Fruit fly (Drosophila melanogaster) whole organism, embryonic: ENCODE measurements around the gene CG42828.
A peak's percentile ranks its signal among the peaks of the same experiment; 100 is the strongest.

Experiments
- B-H1 ChIP-seq: fragments of 200-800 bp; sonication (Bioruptor generic); IDR thresholded peaks from 3 replicates; pipeline ENCODE4 v1.3.6; 2022; ENCODE audit warnings: missing biosample characterization, missing genetic modification characterization
- CG10366 ChIP-seq: fragments of 200-800 bp; sonication (Bioruptor generic); IDR thresholded peaks from 2 replicates; pipeline ENCODE4 v1.3.6; 2022; ENCODE audit warnings: missing biosample characterization, missing genetic modification characterization
- CG10979 ChIP-seq: fragments of 200-800 bp; sonication (Bioruptor generic); optimal IDR thresholded peaks from 2 replicates; lab custom pipeline; 2018; ENCODE audit warnings: missing biosample characterization, mild to moderate bottlenecking, missing genetic modification characterization, moderate library complexity
- CG1233 ChIP-seq: fragments of 200-800 bp; sonication (Bioruptor generic); optimal IDR thresholded peaks from 4 replicates; lab custom pipeline; 2018; ENCODE audit warnings: missing biosample characterization, mild to moderate bottlenecking, missing genetic modification characterization
- CG12769 ChIP-seq: fragments of 200-800 bp; sonication (Bioruptor generic); optimal IDR thresholded peaks from 2 replicates; lab custom pipeline; 2019; ENCODE audit warnings: missing biosample characterization, mild to moderate bottlenecking, missing genetic modification characterization, moderate library complexity
- CG14050 ChIP-seq: fragments of 200-800 bp; sonication (Bioruptor generic); IDR thresholded peaks from 3 replicates; pipeline ENCODE4 v1.3.6; 2022; ENCODE audit warnings: missing biosample characterization, missing genetic modification characterization
- CG17912 ChIP-seq: fragments of 200-800 bp; sonication (Bioruptor generic); optimal IDR thresholded peaks from 2 replicates; lab custom pipeline; 2018; ENCODE audit warnings: missing biosample characterization, mild to moderate bottlenecking, missing genetic modification characterization
- CG18599 ChIP-seq: fragments of 200-800 bp; sonication (Bioruptor generic); optimal IDR thresholded peaks from 3 replicates; lab custom pipeline; 2017; ENCODE audit warnings: missing biosample characterization, missing genetic modification characterization, mild to moderate bottlenecking, moderate library complexity, missing genetic modification reagents
- CG2120 ChIP-seq: fragments of 200-800 bp; sonication (Bioruptor generic); optimal IDR thresholded peaks from 3 replicates; lab custom pipeline; 2016; ENCODE audit warnings: missing biosample characterization, missing genetic modification characterization
- CG3407 ChIP-seq: fragments of 200-800 bp; sonication (Bioruptor generic); optimal IDR thresholded peaks from 2 replicates; lab custom pipeline; 2018; ENCODE audit warnings: missing biosample characterization, mild to moderate bottlenecking, missing genetic modification characterization
- CG5245 ChIP-seq: fragments of 200-800 bp; sonication (Bioruptor generic); optimal IDR thresholded peaks from 3 replicates; lab custom pipeline; 2016; ENCODE audit warnings: missing biosample characterization, missing genetic modification characterization
- CG6689 ChIP-seq: fragments of 200-800 bp; sonication (Bioruptor generic); IDR thresholded peaks from 2 replicates; pipeline ENCODE4 v1.3.6; 2022; ENCODE audit warnings: missing biosample characterization, missing genetic modification characterization
- CG7357 ChIP-seq: fragments of 200-800 bp; sonication (Bioruptor generic); IDR thresholded peaks from 3 replicates; pipeline ENCODE4 v1.3.6; 2022; ENCODE audit warnings: missing biosample characterization, missing genetic modification characterization
- CG7745 ChIP-seq: fragments of 200-800 bp; sonication (Bioruptor generic); optimal IDR thresholded peaks from 2 replicates; lab custom pipeline; 2018; ENCODE audit warnings: missing biosample characterization, mild to moderate bottlenecking, missing genetic modification characterization, moderate library complexity
- CG8290 ChIP-seq, 3 experiments: fragments of 200-800 bp; sonication (Bioruptor generic); optimal IDR thresholded peaks; 2 replicates each; lab custom pipeline; 2016 to 2019; ENCODE audit warnings: missing biosample characterization in 3 of 3, missing genetic modification characterization in 3 of 3, mild to moderate bottlenecking in 2 of 3, moderate library complexity in 1 of 3
- CG8359 ChIP-seq: fragments of 200-800 bp; sonication (Bioruptor generic); optimal IDR thresholded peaks from 2 replicates; lab custom pipeline; 2017; ENCODE audit warnings: missing biosample characterization, mild to moderate bottlenecking, missing genetic modification characterization, borderline replicate concordance
- CG9215 ChIP-seq: fragments of 200-800 bp; sonication (Bioruptor generic); IDR thresholded peaks from 2 replicates; pipeline ENCODE4 v1.3.6; 2022; ENCODE audit warnings: missing biosample characterization, missing genetic modification characterization
- Dip3 ChIP-seq: fragments of 200-800 bp; sonication (Bioruptor generic); optimal IDR thresholded peaks from 3 replicates; lab custom pipeline; 2016; ENCODE audit warnings: missing biosample characterization, missing genetic modification characterization
- GATAe ChIP-seq: fragments of 200-800 bp; sonication (Bioruptor generic); conservative IDR thresholded peaks from 2 replicates; pipeline ENCODE4 v1.3.6; 2022; ENCODE audit warnings: missing biosample characterization, missing genetic modification characterization
- HmgZ ChIP-seq: fragments of 200-800 bp; sonication (Bioruptor generic); optimal IDR thresholded peaks from 2 replicates; lab custom pipeline; 2018; ENCODE audit warnings: missing biosample characterization, mild to moderate bottlenecking, missing genetic modification characterization
- Hr3 ChIP-seq: fragments of 200-800 bp; sonication (Bioruptor generic); optimal IDR thresholded peaks from 3 replicates; lab custom pipeline; 2016; ENCODE audit warnings: missing biosample characterization, missing genetic modification characterization
- Hr39 ChIP-seq: fragments of >200 bp; optimal IDR thresholded peaks from 2 replicates; lab custom pipeline; 2017
- Lim3 ChIP-seq: fragments of 200-800 bp; sonication (Bioruptor generic); IDR thresholded peaks from 2 replicates; pipeline ENCODE4 v1.3.6; 2022; ENCODE audit warnings: missing biosample characterization, missing genetic modification characterization
- Mad ChIP-seq: fragments of 200-800 bp; sonication (Bioruptor generic); optimal IDR thresholded peaks from 2 replicates; lab custom pipeline; 2016; ENCODE audit warnings: missing biosample characterization, missing genetic modification characterization
- Neu2 ChIP-seq: fragments of 200-800 bp; sonication (Bioruptor generic); optimal IDR thresholded peaks from 3 replicates; lab custom pipeline; 2016; ENCODE audit warnings: missing biosample characterization, missing genetic modification characterization, borderline replicate concordance
- bab2 ChIP-seq: fragments of 200-800 bp; sonication (Bioruptor generic); optimal IDR thresholded peaks from 2 replicates; lab custom pipeline; 2016; ENCODE audit warnings: missing biosample characterization, missing genetic modification characterization
- bcd ChIP-seq: fragments of 200-800 bp; sonication (Bioruptor generic); optimal IDR thresholded peaks from 2 replicates; lab custom pipeline; 2017; ENCODE audit warnings: missing biosample characterization, mild to moderate bottlenecking, missing genetic modification characterization
- btn ChIP-seq: fragments of 200-800 bp; sonication (Bioruptor generic); optimal IDR thresholded peaks from 2 replicates; lab custom pipeline; 2016; ENCODE audit warnings: missing biosample characterization, missing genetic modification characterization
- ci ChIP-seq: fragments of 200-800 bp; sonication (Bioruptor generic); IDR thresholded peaks from 3 replicates; pipeline ENCODE4 v1.3.6; 2022; ENCODE audit warnings: missing biosample characterization, missing genetic modification characterization
- croc ChIP-seq: fragments of 200-800 bp; sonication (Bioruptor generic); conservative IDR thresholded peaks from 3 replicates; pipeline ENCODE4 v1.3.6; 2022; ENCODE audit warnings: missing biosample characterization, missing genetic modification characterization
- dimm ChIP-seq: fragments of 200-800 bp; sonication (Bioruptor generic); IDR thresholded peaks from 2 replicates; pipeline ENCODE4 v1.3.6; 2022; ENCODE audit warnings: missing biosample characterization, missing genetic modification characterization
- exex ChIP-seq: fragments of 200-800 bp; sonication (Bioruptor generic); optimal IDR thresholded peaks from 4 replicates; lab custom pipeline; 2018; ENCODE audit warnings: missing biosample characterization, mild to moderate bottlenecking, missing genetic modification characterization, moderate library complexity
- gsb-n ChIP-seq: fragments of 200-800 bp; sonication (Bioruptor generic); optimal IDR thresholded peaks from 3 replicates; lab custom pipeline; 2018; ENCODE audit warnings: missing biosample characterization, mild to moderate bottlenecking, missing genetic modification characterization
- hkb ChIP-seq, 2 experiments: fragments of 200-800 bp in 1 of 2; fragments of >200 bp in 1 of 2; sonication (Bioruptor generic) in 1 of 2; IDR thresholded peaks in 1 of 2; optimal IDR thresholded peaks in 1 of 2; 2 replicates each; pipeline versions ENCODE4 v1.3.6 to Lab custom; 2017 to 2022; ENCODE audit warnings: missing biosample characterization in 1 of 2, missing genetic modification characterization in 1 of 2
- lab ChIP-seq: fragments of 200-800 bp; sonication (Bioruptor generic); optimal IDR thresholded peaks from 3 replicates; lab custom pipeline; 2017; ENCODE audit warnings: missing biosample characterization, missing genetic modification characterization, mild to moderate bottlenecking, moderate library complexity, missing genetic modification reagents
- lola ChIP-seq, 3 experiments: fragments of >200 bp in 2 of 3; fragments of 200-800 bp in 1 of 3; sonication (Bioruptor generic) in 1 of 3; optimal IDR thresholded peaks; 2 replicates each; lab custom pipeline; 2017 to 2019; ENCODE audit warnings: missing biosample characterization in 3 of 3, missing genetic modification characterization in 3 of 3, mild to moderate bottlenecking in 1 of 3, moderate library complexity in 1 of 3
- mam ChIP-seq: fragments of 200-800 bp; sonication (Bioruptor generic); optimal IDR thresholded peaks from 3 replicates; lab custom pipeline; 2016; ENCODE audit warnings: missing biosample characterization, missing genetic modification characterization
- pan ChIP-seq, 4 experiments: fragments of >200 bp in 3 of 4; fragments of 200-800 bp in 1 of 4; sonication (Bioruptor generic) in 1 of 4; optimal IDR thresholded peaks in 3 of 4; IDR thresholded peaks in 1 of 4; 2 replicates each; pipeline versions ENCODE4 v1.3.6 to Lab custom; 2017 to 2022; ENCODE audit warnings: missing biosample characterization in 2 of 4, missing genetic modification characterization in 2 of 4, mixed read lengths in 1 of 4
- peb ChIP-seq: fragments of 200-800 bp; sonication (Bioruptor generic); IDR thresholded peaks from 2 replicates; pipeline ENCODE4 v1.3.6; 2022; ENCODE audit warnings: missing biosample characterization, missing genetic modification characterization
- prd ChIP-seq, 3 experiments: fragments of >200 bp in 2 of 3; fragments of 200-800 bp in 1 of 3; sonication (Bioruptor generic) in 1 of 3; optimal IDR thresholded peaks in 2 of 3; IDR thresholded peaks in 1 of 3; 2 replicates in 2 of 3; 3 replicates in 1 of 3; pipeline versions ENCODE4 v1.3.6 to Lab custom; 2017 to 2022; ENCODE audit warnings: missing biosample characterization in 1 of 3, missing genetic modification characterization in 1 of 3
- ranshi ChIP-seq: fragments of 200-800 bp; sonication (Bioruptor generic); IDR thresholded peaks from 2 replicates; pipeline ENCODE4 v1.3.6; 2022; ENCODE audit warnings: missing biosample characterization, missing genetic modification characterization
- rib ChIP-seq: fragments of 200-800 bp; sonication (Bioruptor generic); IDR thresholded peaks from 2 replicates; pipeline ENCODE4 v1.3.6; 2022; ENCODE audit warnings: missing biosample characterization, missing genetic modification characterization
- sd ChIP-seq: fragments of 200-800 bp; sonication (Bioruptor generic); optimal IDR thresholded peaks from 3 replicates; lab custom pipeline; 2018; ENCODE audit warnings: missing biosample characterization, mild to moderate bottlenecking, missing genetic modification characterization, moderate library complexity
- sima ChIP-seq: fragments of 200-800 bp; sonication (Bioruptor generic); optimal IDR thresholded peaks from 2 replicates; lab custom pipeline; 2016; ENCODE audit warnings: missing biosample characterization, missing genetic modification characterization
- stwl ChIP-seq: fragments of 200-800 bp; sonication (Bioruptor generic); optimal IDR thresholded peaks from 3 replicates; lab custom pipeline; 2018; ENCODE audit warnings: missing biosample characterization, mild to moderate bottlenecking, missing genetic modification characterization, moderate library complexity
- ttk ChIP-seq: fragments of 200-800 bp; sonication (Bioruptor generic); IDR thresholded peaks from 2 replicates; pipeline ENCODE4 v2.1.2; 2022; ENCODE audit warnings: missing biosample characterization, missing genetic modification characterization
- usp ChIP-seq: fragments of >200 bp; optimal IDR thresholded peaks from 2 replicates; lab custom pipeline; 2017; ENCODE audit warnings: missing biosample characterization, missing genetic modification characterization
- vfl ChIP-seq: fragments of 200-800 bp; sonication (Bioruptor generic); optimal IDR thresholded peaks from 2 replicates; lab custom pipeline; 2016; ENCODE audit warnings: missing biosample characterization, missing genetic modification characterization
- vnd ChIP-seq: fragments of 200-800 bp; sonication (Bioruptor generic); IDR thresholded peaks from 3 replicates; pipeline ENCODE4 v1.3.6; 2022; ENCODE audit warnings: missing biosample characterization, missing genetic modification characterization; ENCODE audit not compliant: partially characterized antibody

CG42828 gene

DNA sequence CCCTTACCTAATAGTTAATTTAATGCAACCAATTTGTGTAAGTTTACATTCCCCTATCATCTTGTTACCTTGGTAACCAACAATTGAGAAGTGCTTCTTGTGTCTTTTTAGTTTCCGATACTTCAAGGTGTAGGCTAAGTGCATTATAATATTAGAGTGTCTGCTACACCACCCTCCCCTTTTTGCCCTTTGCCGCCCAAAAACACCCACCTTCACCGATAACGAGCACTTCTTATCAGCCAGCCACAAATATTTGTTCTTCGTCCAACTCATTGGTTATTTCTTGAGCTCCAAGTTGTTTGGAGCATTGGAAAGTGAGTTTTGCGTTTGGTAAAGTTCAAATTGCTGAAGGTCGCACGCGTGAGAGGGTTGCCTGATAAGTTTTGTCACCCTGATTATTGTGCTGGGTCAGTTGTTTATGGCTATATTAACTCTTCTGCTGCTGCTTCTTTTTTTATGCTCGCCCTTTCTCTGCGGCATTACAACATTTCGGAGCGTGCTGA lies 41.6 kb upstream of the CG42828 start:
- TF ChIP-seq CG9215: no peak
- no peak for TF ChIP-seq CG17912 (GFP tag; lab: Kevin White, UChicago)
- peak; percentile 88 for TF ChIP-seq GATAe (GFP tag; lab: Robert Waterston, UW)
- TF ChIP-seq vfl: no peak
- no peak for TF ChIP-seq CG7357 (GFP tag; lab: Robert Waterston, UW)
- 0 out of 2 replicates have a peak, but pooled peaks have one; percentile 10 for TF ChIP-seq CG6689 (GFP tag; lab: Robert Waterston, UW)
- peak; percentile 9 for TF ChIP-seq bab2 (GFP tag; lab: Kevin White, UChicago)
- no peak for TF ChIP-seq CG3407
- TF ChIP-seq ci: 0 out of 3 replicates have a peak, but pooled peaks have one; percentile 44
- TF ChIP-seq stwl: no peak
- no peak for TF ChIP-seq Hr3 (GFP tag; lab: Kevin White, UChicago)
- TF ChIP-seq croc: no peak
- TF ChIP-seq Mad: no peak
- TF ChIP-seq ranshi: no peak
- no peak for TF ChIP-seq CG7745 (tag; lab: Kevin White, UChicago)
- TF ChIP-seq lola (GFP tag; optimal IDR thresholded peaks at IDR 0.05; lab: Kevin White, UChicago): no peak
- TF ChIP-seq exex: peak; percentile 60
- TF ChIP-seq sd (tag; lab: Kevin White, UChicago): peak; percentile 87
- TF ChIP-seq CG18599: peak; percentile 45
- TF ChIP-seq vnd (GFP tag; lab: Robert Waterston, UW): 0 out of 3 replicates have a peak, but pooled peaks have one; percentile 45
- TF ChIP-seq Lim3 (GFP tag; lab: Robert Waterston, UW): no peak
- peak; percentile 1 for TF ChIP-seq mam (GFP tag; lab: Kevin White, UChicago)
- no peak for TF ChIP-seq bcd (GFP tag; lab: Kevin White, UChicago)
- no peak for TF ChIP-seq sima
- no peak for TF ChIP-seq peb (GFP tag; lab: Robert Waterston, UW)
- no peak for TF ChIP-seq CG10979 (tag; lab: Kevin White, UChicago)
- TF ChIP-seq gsb-n: no peak
- peak; percentile 50 for TF ChIP-seq CG12769 (tag; lab: Kevin White, UChicago)
- peak; percentile 39 for TF ChIP-seq lab (GFP tag; lab: Kevin White, UChicago)
- TF ChIP-seq Dip3 (GFP tag; lab: Kevin White, UChicago): peak; percentile 5
- TF ChIP-seq ttk (GFP tag; lab: Robert Waterston, UW): no peak
- TF ChIP-seq CG14050 (GFP tag; lab: Robert Waterston, UW): no peak
- TF ChIP-seq Neu2 (GFP tag; lab: Kevin White, UChicago): no peak
- TF ChIP-seq B-H1 (GFP tag; lab: Robert Waterston, UW): no peak
- no peak for TF ChIP-seq prd (optimal IDR thresholded peaks at IDR 0.05; lab: Kevin White, UChicago)
- TF ChIP-seq prd (GFP tag; IDR thresholded peaks at IDR 0.05; lab: Robert Waterston, UW): peak; percentile 17; the same call in 1 of the 3 replicates
- TF ChIP-seq CG2120 (GFP tag; lab: Kevin White, UChicago): peak; percentile 55
- no peak for TF ChIP-seq CG1233 (GFP tag; lab: Kevin White, UChicago)
- TF ChIP-seq CG8359 (GFP tag; lab: Kevin White, UChicago): no peak
- TF ChIP-seq btn (GFP tag; lab: Kevin White, UChicago): no peak
- TF ChIP-seq CG8290 (GFP tag; optimal IDR thresholded peaks at IDR 0.05; lab: Kevin White, UChicago): no peak
- TF ChIP-seq CG8290 (tag; optimal IDR thresholded peaks at IDR 0.05; lab: Kevin White, UChicago): peak in 1 of 2 experiments; percentile 63
- TF ChIP-seq pan (optimal IDR thresholded peaks at IDR 0.05; lab: Kevin White, UChicago): no peak
- peak in 1 of 2 experiments; percentile 39 for TF ChIP-seq pan (GFP tag; optimal IDR thresholded peaks at IDR 0.05 in 1 of 2, IDR thresholded peaks at IDR 0.05 in 1 of 2)
- TF ChIP-seq Hr39 (lab: Kevin White, UChicago): no peak
- peak; percentile 53; the same call in 1 of the 2 replicates for TF ChIP-seq rib
- TF ChIP-seq dimm: no peak
- no peak for TF ChIP-seq CG10366 (GFP tag; lab: Robert Waterston, UW)
- TF ChIP-seq hkb (optimal IDR thresholded peaks at IDR 0.05; lab: Kevin White, UChicago): peak; percentile 86
- no peak for TF ChIP-seq hkb (GFP tag; IDR thresholded peaks at IDR 0.05; lab: Robert Waterston, UW)
- TF ChIP-seq usp (GFP tag; lab: Kevin White, UChicago): no peak
- TF ChIP-seq HmgZ (tag; lab: Kevin White, UChicago): peak; percentile 8
- peak; percentile 2 for TF ChIP-seq CG5245 (GFP tag; lab: Kevin White, UChicago)
